Worm (Caenorhabditis elegans) whole organism, L4 larva: ENCODE results near the gene Y39F10C.1.

Experiments used
- F37D6.2 ChIP-seq: sonication (generic microtip); optimal IDR thresholded peaks from 2 replicates; lab custom pipeline; 2016; ENCODE audit warnings: mild to moderate bottlenecking, missing genetic modification characterization, missing compliant biosample characterization
- dpl-1 ChIP-seq: fragments of 150-350 bp; optimal IDR thresholded peaks from 2 replicates; lab custom pipeline; 2014; ENCODE audit warnings: missing biosample characterization, missing genetic modification reagents, missing genetic modification characterization
- nhr-25 ChIP-seq: sonication (generic microtip); optimal IDR thresholded peaks from 2 replicates; lab custom pipeline; 2017; ENCODE audit warnings: missing genetic modification characterization, mild to moderate bottlenecking, missing compliant biosample characterization, antibody characterized with exemption, moderate library complexity, borderline replicate concordance; ENCODE audit not compliant: insufficient read depth
- nhr-28 ChIP-seq: fragments of 150-350 bp; optimal IDR thresholded peaks from 2 replicates; lab custom pipeline; 2014; ENCODE audit warnings: missing biosample characterization, missing genetic modification characterization

DNA sequence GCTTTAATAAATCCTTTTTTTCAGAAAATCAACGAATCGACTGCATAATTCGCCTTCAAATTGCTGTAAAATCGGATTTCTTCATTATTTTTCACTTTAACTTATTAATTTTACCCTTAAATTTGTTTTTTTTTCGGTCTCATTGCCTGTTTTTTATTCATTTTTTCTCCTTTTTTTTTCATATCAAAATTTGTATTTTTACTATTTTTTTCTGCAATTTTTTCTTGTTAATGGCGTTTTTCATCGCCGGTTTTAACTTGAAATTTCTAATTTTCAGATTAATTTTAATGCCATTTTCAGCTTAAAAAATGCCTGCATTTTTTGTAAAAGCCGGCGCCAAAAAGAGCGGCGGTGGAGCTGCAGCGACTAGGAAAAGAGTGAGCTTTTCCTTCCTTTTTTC lies 33.7 kb downstream of the Y39F10C.1 start, which contains the start of gene T02H6.1:
- TF ChIP-seq nhr-25 (tag; lab: Kevin White, UChicago) (no peak), F37D6.2 (tag; lab: Kevin White, UChicago) (no peak), dpl-1 (no peak), nhr-28 (tag; lab: Kevin White, UChicago) (no peak)
